Worm (Caenorhabditis elegans) whole organism, L1 larva: Measurements from ENCODE around the gene str-244.

Source experiments
- aha-1 ChIP-seq: fragments of 150-350 bp; optimal IDR thresholded peaks from 2 replicates; lab custom pipeline; 2014; ENCODE audit warnings: missing biosample characterization, missing genetic modification characterization
- blmp-1 ChIP-seq: fragments of 150-350 bp; optimal IDR thresholded peaks from 2 replicates; lab custom pipeline; 2014; ENCODE audit warnings: missing biosample characterization, missing genetic modification characterization
- ceh-63 ChIP-seq: fragments of 200-800 bp; sonication (Bioruptor generic); optimal IDR thresholded peaks from 2 replicates; lab custom pipeline; 2018; ENCODE audit warnings: mild to moderate bottlenecking, missing genetic modification characterization, missing compliant biosample characterization
- ceh-82 ChIP-seq, 3 experiments: fragments of 150-350 bp in 1 of 3; sonication (generic microtip) in 2 of 3; optimal IDR thresholded peaks; 2 replicates each; lab custom pipeline; 2014 to 2017; ENCODE audit warnings: missing biosample characterization in 3 of 3, missing genetic modification characterization in 3 of 3
- ceh-88 ChIP-seq: fragments of 200-800 bp; sonication (Bioruptor generic); IDR thresholded peaks from 2 replicates; pipeline ENCODE4 v1.3.6; 2022; ENCODE audit warnings: missing genetic modification characterization, missing compliant biosample characterization
- dsc-1 ChIP-seq: sonication (generic microtip); optimal IDR thresholded peaks from 2 replicates; lab custom pipeline; 2016; ENCODE audit warnings: mild to moderate bottlenecking, missing genetic modification characterization, missing compliant biosample characterization
- efl-1 ChIP-seq, 4 experiments: fragments of 150-350 bp; optimal IDR thresholded peaks in 3 of 4; peaks in 1 of 4; 1 replicate in 1 of 4; 2 replicates in 3 of 4; lab custom pipeline; 2014; ENCODE audit warnings: missing biosample characterization in 2 of 4, missing genetic modification characterization in 2 of 4, missing genetic modification reagents in 2 of 4
- efl-3 ChIP-seq: fragments of 200-800 bp; sonication (Bioruptor generic); optimal IDR thresholded peaks from 2 replicates; lab custom pipeline; 2018; ENCODE audit warnings: mild to moderate bottlenecking, missing genetic modification characterization, missing compliant biosample characterization
- egl-27 ChIP-seq, 2 experiments: fragments of 150-350 bp in 1 of 2; sonication (generic microtip); optimal IDR thresholded peaks; 3 replicates each; lab custom pipeline; 2017 to 2018; ENCODE audit warnings: missing biosample characterization in 2 of 2, missing genetic modification characterization in 2 of 2, missing genetic modification reagents in 2 of 2
- elt-2 ChIP-seq: sonication (generic microtip); optimal IDR thresholded peaks from 2 replicates; lab custom pipeline; 2016; ENCODE audit warnings: missing genetic modification characterization, mild to moderate bottlenecking, inconsistent platforms, missing compliant biosample characterization, missing genetic modification reagents
- fos-1 ChIP-seq: fragments of 150-350 bp; optimal IDR thresholded peaks from 2 replicates; lab custom pipeline; 2014; ENCODE audit warnings: missing biosample characterization, missing genetic modification characterization
- hlh-17 ChIP-seq: fragments of 200-800 bp; sonication (Bioruptor generic); optimal IDR thresholded peaks from 2 replicates; lab custom pipeline; 2018; ENCODE audit warnings: missing genetic modification characterization, mild to moderate bottlenecking, missing compliant biosample characterization, moderate library complexity, borderline replicate concordance
- hpl-2 ChIP-seq: fragments of 150-350 bp; optimal IDR thresholded peaks from 2 replicates; lab custom pipeline; 2014; ENCODE audit warnings: missing biosample characterization, missing genetic modification reagents, missing genetic modification characterization
- jun-1 ChIP-seq: fragments of 150-350 bp; optimal IDR thresholded peaks from 2 replicates; lab custom pipeline; 2014; ENCODE audit warnings: missing biosample characterization, missing genetic modification reagents, missing genetic modification characterization
- lin-13 ChIP-seq: fragments of 150-350 bp; optimal IDR thresholded peaks from 2 replicates; lab custom pipeline; 2014; ENCODE audit warnings: missing biosample characterization, missing genetic modification reagents, missing genetic modification characterization
- lin-35 ChIP-seq, 2 experiments: fragments of 150-350 bp; optimal IDR thresholded peaks; 2 replicates each; lab custom pipeline; 2014; ENCODE audit warnings: missing biosample characterization in 2 of 2, missing genetic modification characterization in 2 of 2, missing genetic modification reagents in 2 of 2
- lin-39 ChIP-seq: fragments of 150-350 bp; optimal IDR thresholded peaks from 2 replicates; lab custom pipeline; 2014; ENCODE audit warnings: missing biosample characterization, missing genetic modification reagents, missing genetic modification characterization
- lir-3 ChIP-seq: sonication (generic microtip); optimal IDR thresholded peaks from 2 replicates; lab custom pipeline; 2016; ENCODE audit warnings: mild to moderate bottlenecking, missing genetic modification characterization, moderate library complexity, missing compliant biosample characterization; ENCODE audit not compliant: poor library complexity
- nhr-11 ChIP-seq: fragments of 150-350 bp; optimal IDR thresholded peaks from 2 replicates; lab custom pipeline; 2014; ENCODE audit warnings: missing biosample characterization, missing genetic modification characterization
- nhr-20 ChIP-seq: sonication (generic microtip); optimal IDR thresholded peaks from 2 replicates; lab custom pipeline; 2016; ENCODE audit warnings: mild to moderate bottlenecking, missing genetic modification characterization, missing compliant biosample characterization
- nhr-28 ChIP-seq: fragments of 150-350 bp; optimal IDR thresholded peaks from 2 replicates; lab custom pipeline; 2014; ENCODE audit warnings: missing biosample characterization, missing genetic modification characterization
- nhr-71 ChIP-seq: sonication (generic microtip); optimal IDR thresholded peaks from 2 replicates; lab custom pipeline; 2016; ENCODE audit warnings: mild to moderate bottlenecking, missing genetic modification characterization, moderate library complexity, missing compliant biosample characterization
- nhr-76 ChIP-seq: sonication (generic microtip); optimal IDR thresholded peaks from 2 replicates; lab custom pipeline; 2017; ENCODE audit warnings: missing biosample characterization, missing genetic modification characterization
- nhr-85 ChIP-seq: sonication (generic microtip); peaks from one replicate; lab custom pipeline; 2016; ENCODE audit warnings: missing genetic modification characterization, inconsistent platforms, missing compliant biosample characterization
- pag-3 ChIP-seq: sonication (generic microtip); optimal IDR thresholded peaks from 2 replicates; lab custom pipeline; 2017; ENCODE audit warnings: missing genetic modification characterization, mild to moderate bottlenecking, missing compliant biosample characterization, antibody characterized with exemption, borderline replicate concordance; ENCODE audit not compliant: insufficient read depth
- pax-3 ChIP-seq: fragments of 200-800 bp; sonication (Bioruptor generic); optimal IDR thresholded peaks from 2 replicates; lab custom pipeline; 2018; ENCODE audit warnings: mild to moderate bottlenecking, missing genetic modification characterization, moderate library complexity, missing compliant biosample characterization
- pqm-1 ChIP-seq: sonication (generic microtip); optimal IDR thresholded peaks from 3 replicates; lab custom pipeline; 2017; ENCODE audit warnings: missing biosample characterization, missing genetic modification characterization
- rnt-1 ChIP-seq: sonication (generic microtip); optimal IDR thresholded peaks from 2 replicates; lab custom pipeline; 2016; ENCODE audit warnings: mild to moderate bottlenecking, missing genetic modification characterization, moderate library complexity, missing compliant biosample characterization
- snpc-4 ChIP-seq: fragments of 150-350 bp; optimal IDR thresholded peaks from 2 replicates; lab custom pipeline; 2014; ENCODE audit warnings: missing biosample characterization, missing genetic modification characterization
- snu-23 ChIP-seq: sonication (generic microtip); optimal IDR thresholded peaks from 2 replicates; lab custom pipeline; 2016; ENCODE audit warnings: missing genetic modification characterization, missing compliant biosample characterization
- tlp-1 ChIP-seq: fragments of 150-350 bp; optimal IDR thresholded peaks from 2 replicates; lab custom pipeline; 2014; ENCODE audit warnings: missing biosample characterization, missing genetic modification characterization
- unc-62 ChIP-seq: fragments of 150-350 bp; optimal IDR thresholded peaks from 2 replicates; lab custom pipeline; 2014; ENCODE audit warnings: missing biosample characterization, missing genetic modification reagents, missing genetic modification characterization

Gene str-244

ce11 chrV:3039282-3039681 is 19.6 kb downstream of the str-244 start, which contains the start of gene chpf-2:
chpf-2 (minus strand) TSS chrV:3039382.
- TF ChIP-seq blmp-1 (tag; lab: Kevin White, UChicago), result peak; percentile 74
- no peak for TF ChIP-seq hpl-2
- TF ChIP-seq snu-23 (GFP tag; lab: Kevin White, UChicago), result peak; percentile 14
- no peak for TF ChIP-seq lir-3 (tag; lab: Kevin White, UChicago)
- TF ChIP-seq snpc-4, result no peak
- peak in 1 of 2 experiments; percentile 11 for TF ChIP-seq lin-35 (GFP tag; optimal IDR thresholded peaks at IDR 0.05; lab: Kevin White, UChicago)
- peak; percentile 17 for TF ChIP-seq nhr-85 (tag; lab: Kevin White, UChicago)
- no peak for TF ChIP-seq nhr-11 (tag; lab: Kevin White, UChicago)
- no peak for TF ChIP-seq jun-1 (tag; lab: Kevin White, UChicago)
- TF ChIP-seq efl-3, result no peak
- TF ChIP-seq nhr-20 (tag; lab: Kevin White, UChicago), result peak; percentile 37
- no peak for TF ChIP-seq efl-1 (optimal IDR thresholded peaks at IDR 0.05; lab: Kevin White, UChicago)
- TF ChIP-seq efl-1 (GFP tag; optimal IDR thresholded peaks at IDR 0.05 in 1 of 2; lab: Kevin White, UChicago), result no peak

- TF ChIP-seq dsc-1 (tag; lab: Kevin White, UChicago) (no peak), snpc-4 (no peak)
These were observed 20.8 kb downstream of the str-244 start for ce11 chrV:3038058-3038457.

- TF ChIP-seq hlh-17 (GFP tag; lab: Kevin White, UChicago) (no peak), nhr-85 (tag; lab: Kevin White, UChicago) (no peak)
These were observed 24.7 kb downstream of the str-244 start, which contains the start of gene srw-8 for ce11 chrV:3034236-3034635. srw-8 (minus strand) TSS chrV:3034336.

- TF ChIP-seq efl-1 (optimal IDR thresholded peaks at IDR 0.05; lab: Kevin White, UChicago) (no peak), efl-1 (GFP tag; optimal IDR thresholded peaks at IDR 0.05 in 1 of 2; lab: Kevin White, UChicago) (no peak), ceh-63 (GFP tag; lab: Kevin White, UChicago) (no peak), tlp-1 (tag; lab: Kevin White, UChicago) (no peak), unc-62 (GFP tag; lab: Kevin White, UChicago) (no peak), lin-39 (tag; lab: Kevin White, UChicago) (no peak)
These were observed 26.6 kb downstream of the str-244 start, which contains the start of gene irld-38 for ce11 chrV:3032343-3032742. irld-38 (minus strand) TSS chrV:3032443.

DNA sequence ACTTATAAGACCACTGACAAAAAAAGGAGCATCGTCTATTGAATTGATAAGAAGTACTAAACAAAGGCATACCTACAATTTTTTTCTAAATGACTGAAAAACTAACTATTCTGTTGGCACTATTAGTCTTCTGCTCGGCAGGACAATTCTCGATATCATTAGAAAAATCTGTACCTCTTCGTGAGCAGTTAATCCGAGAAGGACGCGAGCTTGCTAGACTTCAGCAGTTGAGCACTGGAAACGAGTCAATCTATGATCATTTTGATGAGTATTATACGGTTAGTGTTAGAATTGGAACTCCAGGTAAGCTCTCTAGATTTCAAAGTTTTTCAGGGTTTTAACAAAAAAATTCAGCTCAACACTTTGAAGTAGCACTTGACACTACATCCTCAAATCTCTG is 30.7 kb downstream of the str-244 start, which contains the start of gene asp-7:
Gene asp-7 (plus strand): TSS at position 81 of the 400 bp plus-strand sequence.
- TF ChIP-seq efl-1 (optimal IDR thresholded peaks at IDR 0.05; lab: Kevin White, UChicago) (no peak), efl-1 (GFP tag; optimal IDR thresholded peaks at IDR 0.05 in 1 of 2; lab: Kevin White, UChicago) (peak in 1 of 2 experiments; percentile 80), elt-2 (tag; lab: Kevin White, UChicago) (no peak), ceh-88 (no peak), lin-13 (GFP tag; lab: Kevin White, UChicago) (no peak), hpl-2 (no peak)

- TF ChIP-seq nhr-71 (tag; lab: Kevin White, UChicago), result no peak
- TF ChIP-seq elt-2 (tag; lab: Kevin White, UChicago), result peak; percentile 60
- no peak for TF ChIP-seq ceh-82 (tag; optimal IDR thresholded peaks at IDR 0.05; lab: Kevin White, UChicago)
- no peak for TF ChIP-seq egl-27 (tag; optimal IDR thresholded peaks at IDR 0.05; lab: Kevin White, UChicago)
These were observed 34.6 kb downstream of the str-244 start, which contains the start of gene asp-8 for ce11 chrV:3024274-3024673. asp-8 (plus strand) TSS chrV:3024549.

- TF ChIP-seq pqm-1 (tag; lab: Kevin White, UChicago), result no peak
- TF ChIP-seq pax-3 (tag; lab: Kevin White, UChicago), result no peak
- TF ChIP-seq nhr-28 (tag; lab: Kevin White, UChicago), result no peak
- no peak for TF ChIP-seq jun-1 (tag; lab: Kevin White, UChicago)
- TF ChIP-seq fos-1 (tag; lab: Kevin White, UChicago), result no peak
- TF ChIP-seq nhr-76 (tag; lab: Kevin White, UChicago), result no peak
- TF ChIP-seq ceh-63 (GFP tag; lab: Kevin White, UChicago), result no peak
- TF ChIP-seq aha-1 (tag; lab: Kevin White, UChicago), result no peak
- no peak for TF ChIP-seq pag-3 (tag; lab: Kevin White, UChicago)
- TF ChIP-seq rnt-1 (tag; lab: Kevin White, UChicago), result no peak
These were observed 37.6 kb downstream of the str-244 start, which contains the start of gene irld-12 for ce11 chrV:3021306-3021705. irld-12 (minus strand) TSS chrV:3021406.
